Fruit fly (Drosophila melanogaster) whole organism, pupa: ENCODE measurements around the gene CG42656.

Experiments used
- CG14655 ChIP-seq: fragments of 200-800 bp; sonication (Bioruptor generic); optimal IDR thresholded peaks from 3 replicates; lab custom pipeline; 2017; ENCODE audit warnings: mild to moderate bottlenecking, missing biosample characterization, missing genetic modification reagents, missing genetic modification characterization
- CG15710 ChIP-seq: fragments of 200-800 bp; sonication (Bioruptor generic); optimal IDR thresholded peaks from 2 replicates; lab custom pipeline; 2018; ENCODE audit warnings: missing biosample characterization, mild to moderate bottlenecking, missing genetic modification characterization, moderate library complexity
- CG34367 ChIP-seq: fragments of 200-800 bp; sonication (Bioruptor generic); optimal IDR thresholded peaks from 2 replicates; lab custom pipeline; 2018; ENCODE audit warnings: missing biosample characterization, mild to moderate bottlenecking, missing genetic modification characterization
- CG8159 ChIP-seq: fragments of 200-800 bp; sonication (Bioruptor generic); optimal IDR thresholded peaks from 3 replicates; lab custom pipeline; 2018; ENCODE audit warnings: missing biosample characterization, mild to moderate bottlenecking, missing genetic modification characterization, moderate library complexity
- D1 ChIP-seq: fragments of 200-800 bp; sonication (Bioruptor generic); optimal IDR thresholded peaks from 2 replicates; lab custom pipeline; 2018; ENCODE audit warnings: missing biosample characterization, mild to moderate bottlenecking, missing genetic modification characterization, moderate library complexity
- EcR ChIP-seq: fragments of 200-800 bp; sonication (Bioruptor generic); optimal IDR thresholded peaks from 3 replicates; lab custom pipeline; 2019; ENCODE audit warnings: missing biosample characterization, missing genetic modification characterization, mild to moderate bottlenecking, moderate library complexity, missing genetic modification reagents
- Ets98B ChIP-seq: fragments of 200-800 bp; sonication (Bioruptor generic); IDR thresholded peaks from 2 replicates; pipeline ENCODE4 v1.3.6; 2022; ENCODE audit warnings: missing biosample characterization, missing genetic modification characterization
- Snoo ChIP-seq: fragments of 200-800 bp; sonication (Bioruptor generic); optimal IDR thresholded peaks from 3 replicates; lab custom pipeline; 2017; ENCODE audit warnings: missing biosample characterization, mild to moderate bottlenecking, missing genetic modification characterization, inconsistent platforms
- gl ChIP-seq: fragments of 200-800 bp; sonication (Bioruptor generic); optimal IDR thresholded peaks from 2 replicates; lab custom pipeline; 2018; ENCODE audit warnings: missing biosample characterization, mild to moderate bottlenecking, missing genetic modification characterization
- rn ChIP-seq: fragments of 200-800 bp; sonication (Bioruptor generic); IDR thresholded peaks from 2 replicates; pipeline ENCODE4 v1.3.6; 2022; ENCODE audit warnings: missing biosample characterization, missing genetic modification characterization

Gene CG42656

DNA sequence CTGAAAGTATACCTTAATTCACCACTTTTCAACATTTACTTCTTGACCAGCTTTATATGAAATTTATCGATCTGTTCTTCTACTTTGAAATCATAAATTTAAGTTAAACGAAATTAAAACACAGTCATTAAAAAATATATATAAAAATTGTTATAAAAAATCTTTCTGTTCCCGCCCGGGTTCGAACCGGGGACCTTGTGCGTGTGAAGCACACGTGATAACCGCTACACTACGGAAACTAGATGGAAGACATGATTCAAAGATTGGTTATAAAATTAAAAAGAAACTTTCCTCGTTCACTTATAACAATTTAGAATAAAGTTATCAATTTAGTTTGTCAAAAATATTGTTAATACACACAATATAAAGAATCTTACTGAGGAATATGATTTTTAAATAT is 21.2 kb downstream of the CG42656 start:
- TF ChIP-seq gl (tag; lab: Kevin White, UChicago), result no peak
- TF ChIP-seq EcR, result no peak
- TF ChIP-seq D1, result no peak
- TF ChIP-seq CG34367 (tag; lab: Kevin White, UChicago), result no peak
- TF ChIP-seq CG15710 (tag; lab: Kevin White, UChicago), result no peak
- no peak for TF ChIP-seq Ets98B (GFP tag; lab: Robert Waterston, UW)
- TF ChIP-seq CG14655 (GFP tag; lab: Kevin White, UChicago), result no peak
- TF ChIP-seq rn (GFP tag; lab: Robert Waterston, UW), result no peak
- TF ChIP-seq CG8159 (tag; lab: Kevin White, UChicago), result no peak
- TF ChIP-seq Snoo, result no peak
